Worm (Caenorhabditis elegans): ENCODE data around the gene ref-2.
A peak's percentile ranks its signal among the peaks of the same experiment; 100 is the strongest.

The ref-2 gene

ce11 chrX:7787885-7788353, 43.9 kb downstream of the ref-2 start, which contains the start of gene ZK154.5:
TSS of gene ZK154.5 (minus strand) at chrX:7787935.
- peak; percentile 0 for TF ChIP-seq elt-2 (tag; optimal IDR thresholded peaks at IDR 0.05)
- peak; percentile 18 for TF ChIP-seq syd-9 (tag; optimal IDR thresholded peaks at IDR 0.05)
- peak; percentile 57 for TF ChIP-seq ceh-34 (tag; optimal IDR thresholded peaks at IDR 0.05)
- TF ChIP-seq hlh-30 (tag; optimal IDR thresholded peaks at IDR 0.05; ENCODE audit: insufficient read depth): no peak
- TF ChIP-seq ceh-30 (tag; optimal IDR thresholded peaks at IDR 0.05): no peak
- TF ChIP-seq sox-4 (tag; optimal IDR thresholded peaks at IDR 0.05): no peak
- TF ChIP-seq nfya-1 (tag; optimal IDR thresholded peaks at IDR 0.05): peak; percentile 55
- TF ChIP-seq tbx-2 (tag; optimal IDR thresholded peaks at IDR 0.05): peak; percentile 61
- TF ChIP-seq ref-2 (tag; optimal IDR thresholded peaks at IDR 0.05): peak; percentile 47
- no peak for TF ChIP-seq T23F11.4 (GFP tag; optimal IDR thresholded peaks at IDR 0.05)
- peak; percentile 69 for TF ChIP-seq ceh-31 (tag; optimal IDR thresholded peaks at IDR 0.05)
- peak; percentile 11 for TF ChIP-seq unc-55 (GFP tag; optimal IDR thresholded peaks at IDR 0.05)
- no peak for TF ChIP-seq pqm-1 (tag; optimal IDR thresholded peaks at IDR 0.05)
- peak; percentile 35 for TF ChIP-seq ceh-18 (tag; optimal IDR thresholded peaks at IDR 0.05)
- peak; percentile 6 for TF ChIP-seq sdc-2 (tag; optimal IDR thresholded peaks at IDR 0.05)
- peak; percentile 60 for TF ChIP-seq unc-42 (tag; optimal IDR thresholded peaks at IDR 0.05)

DNA sequence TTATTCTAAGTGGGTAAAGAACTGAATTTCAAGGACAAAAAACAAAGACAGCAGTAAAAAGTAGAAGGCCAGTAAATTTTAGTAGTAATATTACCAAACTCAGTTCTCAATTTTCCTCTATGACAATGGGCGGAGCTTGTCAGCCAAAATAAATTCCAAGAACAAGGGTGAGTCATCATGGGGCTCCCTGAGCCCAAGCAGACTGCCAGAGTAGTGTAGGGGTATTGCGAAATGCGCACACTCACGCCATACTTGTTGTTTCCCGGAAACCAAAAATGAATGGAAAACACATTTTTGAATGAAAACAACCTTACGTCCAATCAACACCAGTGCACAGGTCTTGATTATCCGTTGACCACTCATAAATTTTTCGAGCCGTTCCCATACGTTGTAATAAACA, 47.8 kb downstream of the ref-2 start:
- no peak for TF ChIP-seq hlh-6 (tag; optimal IDR thresholded peaks at IDR 0.05)
- TF ChIP-seq sox-4 (tag; optimal IDR thresholded peaks at IDR 0.05): no peak
- TF ChIP-seq lim-6 (tag; optimal IDR thresholded peaks at IDR 0.05): no peak
- TF ChIP-seq ceh-14 (tag; optimal IDR thresholded peaks at IDR 0.05): no peak
- TF ChIP-seq pros-1 (tag; optimal IDR thresholded peaks at IDR 0.05): no peak
- TF ChIP-seq ceh-19 (GFP tag; optimal IDR thresholded peaks at IDR 0.05): no peak
- TF ChIP-seq zip-5 (tag; optimal IDR thresholded peaks at IDR 0.05): no peak
- no peak for TF ChIP-seq ahr-1 (tag; optimal IDR thresholded peaks at IDR 0.05)
- no peak for TF ChIP-seq ceh-45 (GFP tag; IDR thresholded peaks at IDR 0.05)
- TF ChIP-seq ceh-34 (tag; optimal IDR thresholded peaks at IDR 0.05): no peak
- no peak for TF ChIP-seq pha-4 (tag; optimal IDR thresholded peaks at IDR 0.05)

ce11 chrX:7793377-7794041, 49.5 kb downstream of the ref-2 start, which contains the start of gene ZK154.6:
TSS of gene ZK154.6 (minus strand) at chrX:7793563.
- TF ChIP-seq ceh-48 (tag; optimal IDR thresholded peaks at IDR 0.05) (peak; percentile 57), nfya-1 (tag; optimal IDR thresholded peaks at IDR 0.05) (peak; percentile 16), C38D4.7 (GFP tag; optimal IDR thresholded peaks at IDR 0.05) (no peak), ceh-30 (tag; optimal IDR thresholded peaks at IDR 0.05) (no peak), rnt-1 (tag; optimal IDR thresholded peaks at IDR 0.05) (no peak), Y22D7AL.16 (tag; optimal IDR thresholded peaks at IDR 0.05) (no peak), unc-55 (GFP tag; optimal IDR thresholded peaks at IDR 0.05) (no peak), pat-9 (tag; optimal IDR thresholded peaks at IDR 0.05) (no peak), tbx-7 (tag; optimal IDR thresholded peaks at IDR 0.05) (no peak), mec-3 (tag; optimal IDR thresholded peaks at IDR 0.05; ENCODE audit: borderline replicate concordance) (no peak), syd-9 (tag; optimal IDR thresholded peaks at IDR 0.05) (no peak), dve-1 (tag; optimal IDR thresholded peaks at IDR 0.05) (no peak), hlh-30 (tag; optimal IDR thresholded peaks at IDR 0.05; ENCODE audit: insufficient read depth) (peak; percentile 73), odd-2 (tag; optimal IDR thresholded peaks at IDR 0.05) (no peak), eyg-1 (tag; optimal IDR thresholded peaks at IDR 0.05) (no peak), sox-4 (tag; optimal IDR thresholded peaks at IDR 0.05) (no peak), fax-1 (tag; optimal IDR thresholded peaks at IDR 0.05) (no peak), ama-1 (optimal IDR thresholded peaks at IDR 0.05) (no peak), pros-1 (tag; optimal IDR thresholded peaks at IDR 0.05) (no peak), hlh-8 (tag; optimal IDR thresholded peaks at IDR 0.05) (no peak)
